Fruit fly (Drosophila melanogaster) whole organism, adult: Measurements from ENCODE around the gene CG13315.

Experiments
- CG12768 ChIP-seq: fragments of 200-800 bp; sonication (Bioruptor generic); optimal IDR thresholded peaks from 2 replicates; lab custom pipeline; 2017; ENCODE audit warnings: missing biosample characterization, missing genetic modification characterization, mild to moderate bottlenecking, moderate library complexity, missing genetic modification reagents
- CG14711 ChIP-seq: fragments of 200-800 bp; sonication (Bioruptor generic); optimal IDR thresholded peaks from 2 replicates; lab custom pipeline; 2018; ENCODE audit warnings: missing biosample characterization, mild to moderate bottlenecking, missing genetic modification characterization, moderate library complexity
- CG1620 ChIP-seq: fragments of 200-800 bp; sonication (Bioruptor generic); optimal IDR thresholded peaks from 2 replicates; lab custom pipeline; 2016; ENCODE audit warnings: missing biosample characterization, missing genetic modification characterization
- CG33017 ChIP-seq: fragments of 200-800 bp; sonication (Bioruptor generic); optimal IDR thresholded peaks from 2 replicates; lab custom pipeline; 2018; ENCODE audit warnings: missing biosample characterization, mild to moderate bottlenecking, missing genetic modification characterization, moderate library complexity
- CG5204 ChIP-seq: fragments of 200-800 bp; sonication (Bioruptor generic); optimal IDR thresholded peaks from 2 replicates; lab custom pipeline; 2016; ENCODE audit warnings: missing biosample characterization, missing genetic modification characterization
- CG7045 ChIP-seq: fragments of 200-800 bp; sonication (Bioruptor generic); optimal IDR thresholded peaks from 2 replicates; lab custom pipeline; 2017; ENCODE audit warnings: missing biosample characterization, mild to moderate bottlenecking, missing genetic modification characterization
- CG7101 ChIP-seq: fragments of 200-800 bp; sonication (Bioruptor generic); optimal IDR thresholded peaks from 2 replicates; lab custom pipeline; 2018; ENCODE audit warnings: missing biosample characterization, mild to moderate bottlenecking, missing genetic modification characterization, moderate library complexity
- Crg-1 ChIP-seq: fragments of 200-800 bp; sonication (Bioruptor generic); optimal IDR thresholded peaks from 2 replicates; lab custom pipeline; 2016; ENCODE audit warnings: missing biosample characterization, missing genetic modification characterization
- Hr96 ChIP-seq: fragments of 200-800 bp; sonication (Bioruptor generic); optimal IDR thresholded peaks from 2 replicates; lab custom pipeline; 2016; ENCODE audit warnings: missing biosample characterization, missing genetic modification characterization
- bab1 ChIP-seq: fragments of 200-800 bp; sonication (Bioruptor generic); optimal IDR thresholded peaks from 3 replicates; lab custom pipeline; 2019; ENCODE audit warnings: missing biosample characterization, mild to moderate bottlenecking, missing genetic modification characterization, moderate library complexity
- kay ChIP-seq: fragments of 200-800 bp; sonication (Bioruptor generic); peaks from one replicate; lab custom pipeline; 2016; ENCODE audit warnings: missing biosample characterization, missing genetic modification characterization, borderline replicate concordance
- pad ChIP-seq: fragments of 200-800 bp; sonication (Bioruptor generic); optimal IDR thresholded peaks from 3 replicates; lab custom pipeline; 2017; ENCODE audit warnings: missing biosample characterization, missing genetic modification characterization, mild to moderate bottlenecking, moderate library complexity, missing genetic modification reagents
- tj ChIP-seq: fragments of 200-800 bp; sonication (Bioruptor generic); optimal IDR thresholded peaks from 3 replicates; lab custom pipeline; 2017; ENCODE audit warnings: missing biosample characterization, mild to moderate bottlenecking, missing genetic modification characterization, moderate library complexity

DNA sequence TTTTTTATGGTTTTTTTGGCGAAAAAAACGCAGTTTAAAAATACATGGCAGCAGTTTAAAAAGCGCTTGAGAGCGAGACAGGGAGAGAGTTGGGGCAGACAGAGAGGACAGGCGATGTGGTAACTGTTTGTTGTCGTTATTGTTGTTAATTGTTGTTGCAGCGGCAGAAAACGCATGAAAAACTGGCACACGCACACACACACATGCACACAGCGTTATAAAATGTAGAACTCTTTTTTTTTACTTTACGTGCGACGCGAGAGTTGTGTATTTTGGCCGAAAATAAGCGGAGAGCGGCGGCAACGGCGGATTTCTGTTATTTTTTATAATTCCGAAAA, 28.2 kb downstream of the CG13315 start:
- TF ChIP-seq Hr96 (GFP tag; lab: Kevin White, UChicago), result no peak
- TF ChIP-seq CG7045 (GFP tag; lab: Kevin White, UChicago), result no peak
- no peak for TF ChIP-seq pad
- TF ChIP-seq Crg-1 (GFP tag; lab: Kevin White, UChicago), result no peak
- TF ChIP-seq kay (GFP tag; lab: Kevin White, UChicago), result no peak
- no peak for TF ChIP-seq CG33017 (tag; lab: Kevin White, UChicago)
- no peak for TF ChIP-seq CG14711
- no peak for TF ChIP-seq CG7101 (tag; lab: Kevin White, UChicago)
- TF ChIP-seq bab1 (GFP tag; lab: Kevin White, UChicago), result no peak
- no peak for TF ChIP-seq CG12768 (GFP tag; lab: Kevin White, UChicago)
- TF ChIP-seq tj (GFP tag; lab: Kevin White, UChicago), result no peak
- no peak for TF ChIP-seq CG1620
- no peak for TF ChIP-seq CG5204 (GFP tag; lab: Kevin White, UChicago)
